Fruit fly (Drosophila melanogaster) whole organism, wandering third instar larva: ENCODE measurements around the gene CG33258.

Experiments used
- Abd-B ChIP-seq: fragments of >200 bp; optimal IDR thresholded peaks from 2 replicates; lab custom pipeline; 2017; ENCODE audit warnings: missing biosample characterization, missing genetic modification characterization
- CG32264 ChIP-seq: fragments of 200-800 bp; sonication (Bioruptor generic); optimal IDR thresholded peaks from 2 replicates; lab custom pipeline; 2016; ENCODE audit warnings: missing biosample characterization, missing genetic modification characterization
- CG9705 ChIP-seq: fragments of 200-800 bp; sonication (Bioruptor generic); optimal IDR thresholded peaks from 2 replicates; lab custom pipeline; 2018; ENCODE audit warnings: missing biosample characterization, mild to moderate bottlenecking, missing genetic modification characterization
- CrebA ChIP-seq: fragments of 200-800 bp; sonication (Bioruptor generic); optimal IDR thresholded peaks from 2 replicates; lab custom pipeline; 2016; ENCODE audit warnings: missing biosample characterization, mild to moderate bottlenecking, missing genetic modification characterization, borderline replicate concordance
- Dfd ChIP-seq: fragments of >200 bp; optimal IDR thresholded peaks from 2 replicates; lab custom pipeline; 2017; ENCODE audit warnings: missing biosample characterization, missing genetic modification characterization
- Dif ChIP-seq: fragments of 200-275, 200-300 bp; sonication (Bioruptor generic); optimal IDR thresholded peaks from 2 replicates; lab custom pipeline; 2018; ENCODE audit warnings: missing biosample characterization, missing genetic modification characterization; ENCODE audit not compliant: partially characterized antibody
- GATAd ChIP-seq: sonication (Bioruptor generic); optimal IDR thresholded peaks from 2 replicates; lab custom pipeline; 2016; ENCODE audit warnings: missing biosample characterization, missing genetic modification characterization
- HLH106 ChIP-seq: fragments of 200-800 bp; optimal IDR thresholded peaks from 3 replicates; lab custom pipeline; 2019; ENCODE audit warnings: missing biosample characterization, mild to moderate bottlenecking, missing genetic modification characterization, moderate library complexity
- Hnf4 ChIP-seq: fragments of 200-800 bp; sonication (Bioruptor generic); optimal IDR thresholded peaks from 2 replicates; lab custom pipeline; 2016; ENCODE audit warnings: missing biosample characterization, mild to moderate bottlenecking, missing genetic modification characterization
- Hr78 ChIP-seq: fragments of >200 bp; optimal IDR thresholded peaks from 2 replicates; lab custom pipeline; 2017; ENCODE audit warnings: missing biosample characterization, missing genetic modification characterization
- Hr83 ChIP-seq: fragments of 200-300 bp; sonication (Bioruptor generic); optimal IDR thresholded peaks from 2 replicates; lab custom pipeline; 2016; ENCODE audit warnings: missing biosample characterization, mild to moderate bottlenecking, missing genetic modification characterization, moderate library complexity; ENCODE audit not compliant: poor library complexity, severe bottlenecking
- Jra ChIP-seq: sonication (Bioruptor generic); optimal IDR thresholded peaks from 2 replicates; lab custom pipeline; 2016; ENCODE audit warnings: missing biosample characterization, missing genetic modification characterization
- Mio ChIP-seq: sonication (Bioruptor generic); optimal IDR thresholded peaks from 2 replicates; lab custom pipeline; 2016; ENCODE audit warnings: missing biosample characterization, missing genetic modification characterization
- Myc ChIP-seq: fragments of >200 bp; optimal IDR thresholded peaks from 2 replicates; lab custom pipeline; 2017
- N ChIP-seq: fragments of >200 bp; optimal IDR thresholded peaks from 2 replicates; lab custom pipeline; 2018; ENCODE audit warnings: missing biosample characterization, missing external identifiers, missing genetic modification characterization
- OdsH ChIP-seq: fragments of 200-800 bp; sonication (Bioruptor generic); optimal IDR thresholded peaks from 2 replicates; lab custom pipeline; 2016; ENCODE audit warnings: missing biosample characterization, mild to moderate bottlenecking, missing genetic modification characterization
- Rel ChIP-seq, 2 experiments: fragments of 200-800 bp; sonication (Bioruptor generic) in 1 of 2; optimal IDR thresholded peaks; 2 replicates in 1 of 2; 3 replicates in 1 of 2; lab custom pipeline; 2016 to 2019; ENCODE audit warnings: mild to moderate bottlenecking in 2 of 2, missing biosample characterization in 2 of 2, missing genetic modification characterization in 2 of 2, moderate library complexity in 1 of 2
- Sp1 ChIP-seq: fragments of 200-800 bp; sonication (Bioruptor generic); optimal IDR thresholded peaks from 3 replicates; lab custom pipeline; 2019; ENCODE audit warnings: missing biosample characterization, mild to moderate bottlenecking, missing genetic modification characterization, moderate library complexity
- Vsx2 ChIP-seq: fragments of 200-300, 225-300 bp; sonication (Bioruptor generic); optimal IDR thresholded peaks from 2 replicates; lab custom pipeline; 2018; ENCODE audit warnings: missing biosample characterization, missing genetic modification characterization; ENCODE audit not compliant: partially characterized antibody
- br ChIP-seq: fragments of 200-800 bp; sonication (Bioruptor generic); optimal IDR thresholded peaks from 2 replicates; lab custom pipeline; 2016; ENCODE audit warnings: missing biosample characterization, missing genetic modification characterization
- brk ChIP-seq: fragments of 200-800 bp; sonication (Bioruptor generic); optimal IDR thresholded peaks from 2 replicates; lab custom pipeline; 2016; ENCODE audit warnings: missing biosample characterization, mild to moderate bottlenecking, missing genetic modification characterization
- dl ChIP-seq, 2 experiments: fragments of 175-275, 200-275 bp in 1 of 2; fragments of 200-275 bp in 1 of 2; sonication (Bioruptor generic); optimal IDR thresholded peaks; lab custom pipeline; 2018; ENCODE audit warnings: mild to moderate bottlenecking in 2 of 2, missing biosample characterization in 2 of 2, missing genetic modification characterization in 2 of 2, moderate library complexity in 2 of 2; ENCODE audit not compliant: partially characterized antibody in 2 of 2, insufficient read depth in 1 of 2
- dmrt93B ChIP-seq: fragments of 200-800 bp; sonication (Bioruptor generic); optimal IDR thresholded peaks from 2 replicates; lab custom pipeline; 2018; ENCODE audit warnings: missing biosample characterization, mild to moderate bottlenecking, missing genetic modification characterization
- dsf ChIP-seq: sonication (Bioruptor generic); optimal IDR thresholded peaks from 2 replicates; lab custom pipeline; 2016; ENCODE audit warnings: missing biosample characterization, missing genetic modification characterization, borderline replicate concordance
- ey ChIP-seq: fragments of 200-800 bp; sonication (Bioruptor generic); optimal IDR thresholded peaks from 2 replicates; lab custom pipeline; 2016; ENCODE audit warnings: missing biosample characterization, missing genetic modification characterization
- foxo ChIP-seq, 2 experiments: fragments of 200-800 bp; sonication (Bioruptor generic); optimal IDR thresholded peaks; 2 replicates in 1 of 2; 3 replicates in 1 of 2; lab custom pipeline; 2016 to 2017; ENCODE audit warnings: missing biosample characterization in 2 of 2, missing genetic modification characterization in 2 of 2
- fru ChIP-seq: fragments of 200-800 bp; sonication (Bioruptor generic); optimal IDR thresholded peaks from 3 replicates; lab custom pipeline; 2016; ENCODE audit warnings: missing biosample characterization, mild to moderate bottlenecking, missing genetic modification characterization
- h ChIP-seq: fragments of 200-800 bp; sonication (Bioruptor generic); optimal IDR thresholded peaks from 3 replicates; lab custom pipeline; 2016; ENCODE audit warnings: missing biosample characterization, mild to moderate bottlenecking, missing genetic modification characterization
- jim ChIP-seq: fragments of 175-275, 200-325 bp; sonication (Bioruptor generic); optimal IDR thresholded peaks from 2 replicates; lab custom pipeline; 2016; ENCODE audit warnings: missing biosample characterization, mild to moderate bottlenecking, missing genetic modification characterization
- lola ChIP-seq: fragments of >200 bp; optimal IDR thresholded peaks from 2 replicates; lab custom pipeline; 2017; ENCODE audit warnings: missing biosample characterization, missing genetic modification characterization
- pan ChIP-seq: fragments of >200 bp; optimal IDR thresholded peaks from 2 replicates; lab custom pipeline; 2017
- psq ChIP-seq: fragments of 200-800 bp; sonication (Bioruptor generic); optimal IDR thresholded peaks from 3 replicates; lab custom pipeline; 2017; ENCODE audit warnings: missing biosample characterization, mild to moderate bottlenecking, missing genetic modification characterization, moderate library complexity
- rgr ChIP-seq: fragments of 200-800 bp; sonication (Bioruptor generic); optimal IDR thresholded peaks from 3 replicates; lab custom pipeline; 2016; ENCODE audit warnings: missing biosample characterization, mild to moderate bottlenecking, missing genetic modification characterization
- sage ChIP-seq: fragments of 200-800 bp; sonication (Bioruptor generic); optimal IDR thresholded peaks from 2 replicates; lab custom pipeline; 2016; ENCODE audit warnings: missing biosample characterization, mild to moderate bottlenecking, missing genetic modification characterization
- sv ChIP-seq: fragments of 200-800 bp; sonication (Bioruptor generic); optimal IDR thresholded peaks from 3 replicates; lab custom pipeline; 2016; ENCODE audit warnings: missing biosample characterization, missing genetic modification characterization
- tai ChIP-seq: sonication (Bioruptor generic); optimal IDR thresholded peaks from 2 replicates; lab custom pipeline; 2016; ENCODE audit warnings: missing biosample characterization, missing genetic modification characterization
- usp ChIP-seq: fragments of >200 bp; optimal IDR thresholded peaks from 2 replicates; lab custom pipeline; 2017; ENCODE audit warnings: missing biosample characterization, missing genetic modification characterization
- woc ChIP-seq: sonication (Bioruptor generic); optimal IDR thresholded peaks from 2 replicates; lab custom pipeline; 2016; ENCODE audit warnings: missing biosample characterization, mild to moderate bottlenecking, missing genetic modification characterization

CG33258 gene

dm6 chr3L:16121791-16122190 lies 39.4 kb downstream of the CG33258 start, which contains the start of gene Strump:
Gene Strump (plus strand): TSS chr3L:16122002.
- no peak for TF ChIP-seq Hr83 (GFP tag; lab: Kevin White, UChicago)
- TF ChIP-seq CrebA (GFP tag; lab: Kevin White, UChicago) = no peak
- no peak for TF ChIP-seq Dfd
- TF ChIP-seq usp (GFP tag; lab: Kevin White, UChicago) = no peak
- TF ChIP-seq brk (GFP tag; lab: Kevin White, UChicago) = no peak
- TF ChIP-seq Rel (GFP tag; optimal IDR thresholded peaks at IDR 0.05; lab: Kevin White, UChicago) = no peak
- no peak for TF ChIP-seq Rel (tag; optimal IDR thresholded peaks at IDR 0.05; lab: Kevin White, UChicago)
- no peak for TF ChIP-seq CG32264 (GFP tag; lab: Kevin White, UChicago)
- no peak for TF ChIP-seq lola (GFP tag; lab: Kevin White, UChicago)
- TF ChIP-seq jim (GFP tag; lab: Kevin White, UChicago) = no peak
- TF ChIP-seq rgr (GFP tag; lab: Kevin White, UChicago) = no peak
- TF ChIP-seq Sp1 (GFP tag; lab: Kevin White, UChicago) = no peak
- TF ChIP-seq OdsH (GFP tag; lab: Kevin White, UChicago) = no peak
- no peak for TF ChIP-seq h (GFP tag; lab: Kevin White, UChicago)
- no peak for TF ChIP-seq Jra
- TF ChIP-seq GATAd = no peak
- TF ChIP-seq ey = no peak
- TF ChIP-seq Dif (GFP tag; lab: Kevin White, UChicago) = no peak
- TF ChIP-seq, all 38 proteins: peak for 0

DNA sequence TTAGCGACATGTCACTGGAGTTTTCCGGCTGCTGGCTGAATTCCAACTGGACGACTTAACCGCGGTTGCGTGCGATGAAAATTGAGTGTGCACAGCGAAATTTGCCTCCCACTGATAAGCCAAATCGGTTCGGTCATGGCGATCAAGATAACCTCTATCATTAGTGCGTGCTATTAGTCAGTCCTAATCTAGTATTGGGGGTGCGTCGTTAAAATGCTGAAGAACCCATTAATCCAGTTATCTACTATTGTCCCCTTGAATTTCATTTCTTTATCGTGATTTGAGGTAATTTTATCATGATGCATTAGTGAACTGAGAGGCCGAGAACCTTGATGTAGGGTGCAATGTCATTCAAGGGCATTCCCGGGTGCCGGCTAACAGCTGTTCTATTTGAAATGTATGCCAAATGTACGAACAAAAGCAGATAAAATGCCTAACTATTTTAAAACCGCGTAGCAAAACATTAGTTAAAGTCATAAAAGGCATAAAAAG lies 46.2 kb downstream of the CG33258 start, which contains the start of gene Pgm1:
Pgm1 (minus strand) TSS at position 51 of the 492 bp plus-strand sequence.
- no peak for TF ChIP-seq GATAd
- TF ChIP-seq dl (GFP tag; optimal IDR thresholded peaks at IDR 0.05; lab: Kevin White, UChicago; ENCODE audit: insufficient read depth in 1 of 2, partially characterized antibody in 2 of 2) = no peak
- peak; percentile 92 for TF ChIP-seq fru (GFP tag; lab: Kevin White, UChicago)
- no peak for TF ChIP-seq tai (GFP tag; lab: Kevin White, UChicago)
- TF ChIP-seq brk (GFP tag; lab: Kevin White, UChicago) = no peak
- peak; percentile 93 for TF ChIP-seq ey
- no peak for TF ChIP-seq jim (GFP tag; lab: Kevin White, UChicago)
- peak; percentile 43 for TF ChIP-seq Mio (GFP tag; lab: Kevin White, UChicago)
- TF ChIP-seq sage (GFP tag; lab: Kevin White, UChicago) = no peak
- peak; percentile 79 for TF ChIP-seq psq (GFP tag; lab: Kevin White, UChicago)
- TF ChIP-seq dsf (GFP tag; lab: Kevin White, UChicago) = no peak
- peak; percentile 38 for TF ChIP-seq Hr83 (GFP tag; lab: Kevin White, UChicago)
- TF ChIP-seq sv = peak; percentile 79
- no peak for TF ChIP-seq CrebA (GFP tag; lab: Kevin White, UChicago)
- no peak for TF ChIP-seq Hr78 (GFP tag; lab: Kevin White, UChicago)
- TF ChIP-seq N (GFP tag; lab: Kevin White, UChicago) = no peak
- peak; percentile 93 for TF ChIP-seq OdsH (GFP tag; lab: Kevin White, UChicago)
- no peak for TF ChIP-seq pan (lab: Kevin White, UChicago)
- TF ChIP-seq rgr (GFP tag; lab: Kevin White, UChicago) = peak; percentile 94
- peak; percentile 84 for TF ChIP-seq CG32264 (GFP tag; lab: Kevin White, UChicago)
- TF ChIP-seq lola (GFP tag; lab: Kevin White, UChicago) = no peak
- peak; percentile 94 for TF ChIP-seq br (GFP tag; lab: Kevin White, UChicago)
- TF ChIP-seq Abd-B (GFP tag; lab: Kevin White, UChicago) = no peak
- no peak for TF ChIP-seq dmrt93B (GFP tag; lab: Kevin White, UChicago)
- TF ChIP-seq Vsx2 (GFP tag; lab: Kevin White, UChicago) = no peak
- peak; percentile 88 for TF ChIP-seq HLH106
- TF ChIP-seq woc (GFP tag; lab: Kevin White, UChicago) = peak; percentile 96
- TF ChIP-seq Dif (GFP tag; lab: Kevin White, UChicago) = no peak
- peak; percentile 76 for TF ChIP-seq CG9705 (GFP tag; lab: Kevin White, UChicago)
- TF ChIP-seq foxo (GFP tag; optimal IDR thresholded peaks at IDR 0.05; lab: Kevin White, UChicago) = peak; percentile 55 to 94
- TF ChIP-seq h (GFP tag; lab: Kevin White, UChicago) = peak; percentile 94
- no peak for TF ChIP-seq usp (GFP tag; lab: Kevin White, UChicago)
- peak; percentile 84 for TF ChIP-seq Hnf4 (GFP tag; lab: Kevin White, UChicago)
- peak; percentile 90 for TF ChIP-seq Sp1 (GFP tag; lab: Kevin White, UChicago)
- TF ChIP-seq Myc (lab: Kevin White, UChicago) = peak; percentile 85
- TF ChIP-seq Dfd = no peak
- TF ChIP-seq Rel (GFP tag; optimal IDR thresholded peaks at IDR 0.05; lab: Kevin White, UChicago) = peak; percentile 50
- TF ChIP-seq Rel (tag; optimal IDR thresholded peaks at IDR 0.05; lab: Kevin White, UChicago) = peak; percentile 77
- TF ChIP-seq Jra = peak; percentile 82
